Fruit fly (Drosophila melanogaster): ENCODE data around the gene CG43373.

dm6 chr3L:16495989-16496797 is 47.0 kb downstream of the CG43373 start, which contains the start of gene CG42514:
- TF ChIP-seq toe (GFP tag; optimal IDR thresholded peaks at IDR 0.05) (no peak), CG12768 (GFP tag; optimal IDR thresholded peaks at IDR 0.05) (no peak), tj (GFP tag; optimal IDR thresholded peaks at IDR 0.05) (peak; percentile 90), kay (GFP tag; ENCODE audit: borderline replicate concordance) (peak; percentile 86), CG7045 (GFP tag; optimal IDR thresholded peaks at IDR 0.05) (no peak), bab1 (GFP tag; optimal IDR thresholded peaks at IDR 0.05) (no peak), ovo (GFP tag; optimal IDR thresholded peaks at IDR 0.05) (no peak), pad (GFP tag; optimal IDR thresholded peaks at IDR 0.05) (no peak), Hr96 (GFP tag; optimal IDR thresholded peaks at IDR 0.05) (no peak), CG5204 (GFP tag; optimal IDR thresholded peaks at IDR 0.05) (no peak), CG7101 (tag; optimal IDR thresholded peaks at IDR 0.05) (peak; percentile 31), Clk (GFP tag; optimal IDR thresholded peaks at IDR 0.05) (no peak)

Data from whole organism, adult.